Worm (Caenorhabditis elegans) whole organism, early embryonic: ENCODE measurements around the gene oac-48.

Source experiments
- B0310.2 ChIP-seq: sonication (generic microtip); optimal IDR thresholded peaks from 2 replicates; lab custom pipeline; 2016; ENCODE audit warnings: mild to moderate bottlenecking, missing genetic modification characterization, missing compliant biosample characterization
- F13C5.2 ChIP-seq: sonication (generic microtip); optimal IDR thresholded peaks from 2 replicates; lab custom pipeline; 2017; ENCODE audit warnings: mild to moderate bottlenecking, missing genetic modification characterization, inconsistent platforms, missing compliant biosample characterization
- aly-1 ChIP-seq: sonication (generic microtip); optimal IDR thresholded peaks from 2 replicates; lab custom pipeline; 2016; ENCODE audit warnings: missing genetic modification characterization, missing compliant biosample characterization
- ama-1 ChIP-seq: fragments of 150-350 bp; optimal IDR thresholded peaks from 2 replicates; lab custom pipeline; 2014
- ceh-36 ChIP-seq: sonication (generic microtip); optimal IDR thresholded peaks from 2 replicates; lab custom pipeline; 2016; ENCODE audit warnings: missing genetic modification characterization, inconsistent platforms, missing compliant biosample characterization
- ets-7 ChIP-seq: sonication (generic microtip); optimal IDR thresholded peaks from 2 replicates; lab custom pipeline; 2016; ENCODE audit warnings: missing genotype, missing genetic modification characterization, missing compliant biosample characterization
- flt-1 ChIP-seq: fragments of 200-800 bp; sonication (Bioruptor generic); IDR thresholded peaks from 2 replicates; pipeline ENCODE4 v1.3.6; 2022; ENCODE audit warnings: missing genetic modification characterization, missing compliant biosample characterization
- hmbx-1 ChIP-seq: sonication (generic microtip); optimal IDR thresholded peaks from 2 replicates; lab custom pipeline; 2016; ENCODE audit warnings: mild to moderate bottlenecking, missing genetic modification characterization, missing compliant biosample characterization
- hmg-4 ChIP-seq: fragments of 200-800 bp; sonication (Bioruptor generic); optimal IDR thresholded peaks from 2 replicates; lab custom pipeline; 2018; ENCODE audit warnings: mild to moderate bottlenecking, missing genetic modification characterization, missing compliant biosample characterization
- hnd-1 ChIP-seq: sonication (generic microtip); optimal IDR thresholded peaks from 2 replicates; lab custom pipeline; 2016; ENCODE audit warnings: missing genetic modification characterization, missing compliant biosample characterization
- pes-1 ChIP-seq: fragments of 200-800 bp; sonication (Bioruptor generic); IDR thresholded peaks from 2 replicates; pipeline ENCODE4 v1.3.6; 2022; ENCODE audit warnings: missing genetic modification reagents, missing genetic modification characterization, missing compliant biosample characterization
- scrt-1 ChIP-seq: fragments of 200-800 bp; sonication (Bioruptor generic); IDR thresholded peaks from 2 replicates; pipeline ENCODE4 v1.3.6; 2022; ENCODE audit warnings: missing genetic modification characterization, missing compliant biosample characterization
- sea-1 ChIP-seq: fragments of 200-800 bp; sonication (Bioruptor generic); conservative IDR thresholded peaks from 2 replicates; pipeline ENCODE4 v1.3.6; 2022; ENCODE audit warnings: missing genetic modification characterization, missing compliant biosample characterization
- tbx-11 ChIP-seq: fragments of 200-800 bp; sonication (Bioruptor generic); IDR thresholded peaks from 2 replicates; pipeline ENCODE4 v1.3.6; 2022; ENCODE audit warnings: missing genetic modification characterization, missing compliant biosample characterization

ce11 chrIV:13695302-13695701 is 21.7 kb downstream of the oac-48 start:
- TF ChIP-seq aly-1 (tag; lab: Kevin White, UChicago) (no peak), hmbx-1 (tag; lab: Kevin White, UChicago) (no peak), hmg-4 (no peak), sea-1 (GFP tag; lab: Robert Waterston, UW) (no peak), pes-1 (GFP tag; lab: Robert Waterston, UW) (no peak), tbx-11 (GFP tag; lab: Robert Waterston, UW) (no peak), ama-1 (lab: Kevin White, UChicago) (no peak), ceh-36 (tag; lab: Kevin White, UChicago) (no peak), scrt-1 (GFP tag; lab: Robert Waterston, UW) (no peak), hnd-1 (tag; lab: Kevin White, UChicago) (no peak), F13C5.2 (tag; lab: Kevin White, UChicago) (no peak), ets-7 (tag; lab: Kevin White, UChicago) (no peak), B0310.2 (tag; lab: Kevin White, UChicago) (no peak), flt-1 (GFP tag; lab: Robert Waterston, UW) (no peak)
